Fruit fly (Drosophila melanogaster): ENCODE measurements around the gene CG1632.

DNA sequence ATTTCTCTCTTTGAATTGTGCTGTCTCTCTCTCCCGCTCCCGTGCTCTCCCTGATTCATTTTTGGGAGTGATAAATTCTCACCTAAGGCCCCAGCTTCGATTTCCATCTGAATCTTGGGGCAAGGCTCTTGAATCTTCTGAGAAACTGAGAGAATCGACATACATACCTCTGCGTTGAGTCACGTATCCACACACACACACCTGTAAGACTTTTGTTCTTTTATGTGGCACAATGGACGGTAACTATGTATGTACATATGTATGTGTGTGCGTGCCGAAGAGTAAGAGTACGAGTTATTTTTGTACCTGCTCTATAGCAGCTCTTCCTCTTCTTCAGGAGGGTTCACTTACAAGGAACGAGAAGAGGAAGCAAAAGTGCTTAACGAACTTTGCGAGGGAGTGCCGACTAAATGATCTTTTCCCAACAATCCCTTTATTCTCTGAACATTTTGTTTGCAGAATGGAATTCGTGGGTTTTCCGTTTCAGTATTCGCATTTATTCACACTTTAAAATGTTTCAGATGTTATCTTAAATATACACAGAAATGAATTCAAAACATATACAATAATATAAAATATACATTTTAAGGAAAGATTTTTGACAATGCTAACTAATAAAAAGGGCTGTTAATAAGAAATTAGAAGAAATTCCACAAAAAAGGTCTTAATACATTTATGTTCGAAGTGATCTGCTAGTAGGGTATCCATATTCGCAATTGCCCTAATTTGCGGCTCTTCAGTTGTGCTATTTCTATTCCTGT lies 37.2 kb upstream of the CG1632 start:
- TF ChIP-seq achi (GFP tag; optimal IDR thresholded peaks at IDR 0.05): peak; percentile 67
- peak; percentile 74 for TF ChIP-seq fd59A (GFP tag; optimal IDR thresholded peaks at IDR 0.05)

Measured in whole organism, prepupa.